Fruit fly (Drosophila melanogaster) whole organism, adult: ENCODE measurements around the gene I-2.
"Not testable (repeated sequence)": the region's sequence is repeated elsewhere in the genome, so short reads cannot be mapped to it uniquely, and the experiment has no call there.

ENCODE experiments used
- CG11617 ChIP-seq: fragments of 200-800 bp; sonication (Bioruptor generic); optimal IDR thresholded peaks from 2 replicates; lab custom pipeline; 2017; ENCODE audit warnings: mild to moderate bottlenecking, missing biosample characterization, missing genetic modification reagents, missing genetic modification characterization
- CG12768 ChIP-seq: fragments of 200-800 bp; sonication (Bioruptor generic); optimal IDR thresholded peaks from 2 replicates; lab custom pipeline; 2017; ENCODE audit warnings: missing biosample characterization, missing genetic modification characterization, mild to moderate bottlenecking, moderate library complexity, missing genetic modification reagents
- CG14711 ChIP-seq: fragments of 200-800 bp; sonication (Bioruptor generic); optimal IDR thresholded peaks from 2 replicates; lab custom pipeline; 2018; ENCODE audit warnings: missing biosample characterization, mild to moderate bottlenecking, missing genetic modification characterization, moderate library complexity
- CG1620 ChIP-seq: fragments of 200-800 bp; sonication (Bioruptor generic); optimal IDR thresholded peaks from 2 replicates; lab custom pipeline; 2016; ENCODE audit warnings: missing biosample characterization, missing genetic modification characterization
- CG33017 ChIP-seq: fragments of 200-800 bp; sonication (Bioruptor generic); optimal IDR thresholded peaks from 2 replicates; lab custom pipeline; 2018; ENCODE audit warnings: missing biosample characterization, mild to moderate bottlenecking, missing genetic modification characterization, moderate library complexity
- CG5204 ChIP-seq: fragments of 200-800 bp; sonication (Bioruptor generic); optimal IDR thresholded peaks from 2 replicates; lab custom pipeline; 2016; ENCODE audit warnings: missing biosample characterization, missing genetic modification characterization
- CG7045 ChIP-seq: fragments of 200-800 bp; sonication (Bioruptor generic); optimal IDR thresholded peaks from 2 replicates; lab custom pipeline; 2017; ENCODE audit warnings: missing biosample characterization, mild to moderate bottlenecking, missing genetic modification characterization
- CG7101 ChIP-seq: fragments of 200-800 bp; sonication (Bioruptor generic); optimal IDR thresholded peaks from 2 replicates; lab custom pipeline; 2018; ENCODE audit warnings: missing biosample characterization, mild to moderate bottlenecking, missing genetic modification characterization, moderate library complexity
- Clk ChIP-seq: fragments of 200-800 bp; sonication (Bioruptor generic); optimal IDR thresholded peaks from 2 replicates; lab custom pipeline; 2017; ENCODE audit warnings: missing biosample characterization, missing genetic modification characterization
- Crg-1 ChIP-seq: fragments of 200-800 bp; sonication (Bioruptor generic); optimal IDR thresholded peaks from 2 replicates; lab custom pipeline; 2016; ENCODE audit warnings: missing biosample characterization, missing genetic modification characterization
- Hr96 ChIP-seq: fragments of 200-800 bp; sonication (Bioruptor generic); optimal IDR thresholded peaks from 2 replicates; lab custom pipeline; 2016; ENCODE audit warnings: missing biosample characterization, missing genetic modification characterization
- Mnt ChIP-seq: fragments of 200-800 bp; sonication (Bioruptor generic); optimal IDR thresholded peaks from 2 replicates; lab custom pipeline; 2016; ENCODE audit warnings: missing biosample characterization, mild to moderate bottlenecking, missing genetic modification characterization
- bab1 ChIP-seq: fragments of 200-800 bp; sonication (Bioruptor generic); optimal IDR thresholded peaks from 3 replicates; lab custom pipeline; 2019; ENCODE audit warnings: missing biosample characterization, mild to moderate bottlenecking, missing genetic modification characterization, moderate library complexity
- cic ChIP-seq: fragments of 200-800 bp; sonication (Bioruptor generic); optimal IDR thresholded peaks from 2 replicates; lab custom pipeline; 2017; ENCODE audit warnings: missing biosample characterization, mild to moderate bottlenecking, missing genetic modification characterization, moderate library complexity
- cnc ChIP-seq, 2 experiments: fragments of >200 bp; optimal IDR thresholded peaks; 2 replicates each; lab custom pipeline; 2017
- kay ChIP-seq: fragments of 200-800 bp; sonication (Bioruptor generic); peaks from one replicate; lab custom pipeline; 2016; ENCODE audit warnings: missing biosample characterization, missing genetic modification characterization, borderline replicate concordance
- ovo ChIP-seq: fragments of 200-800 bp; sonication (Bioruptor generic); optimal IDR thresholded peaks from 2 replicates; lab custom pipeline; 2016; ENCODE audit warnings: missing biosample characterization, missing genetic modification characterization
- pad ChIP-seq: fragments of 200-800 bp; sonication (Bioruptor generic); optimal IDR thresholded peaks from 3 replicates; lab custom pipeline; 2017; ENCODE audit warnings: missing biosample characterization, missing genetic modification characterization, mild to moderate bottlenecking, moderate library complexity, missing genetic modification reagents
- tj ChIP-seq: fragments of 200-800 bp; sonication (Bioruptor generic); optimal IDR thresholded peaks from 3 replicates; lab custom pipeline; 2017; ENCODE audit warnings: missing biosample characterization, mild to moderate bottlenecking, missing genetic modification characterization, moderate library complexity
- toe ChIP-seq: fragments of 200-800 bp; sonication (Bioruptor generic); optimal IDR thresholded peaks from 2 replicates; lab custom pipeline; 2016; ENCODE audit warnings: missing biosample characterization, missing genetic modification characterization

Gene I-2

dm6 chr3L:9804125-9804524 lies 32.5 kb downstream of the I-2 start, which contains the start of gene Ilp4:
Ilp4 (minus strand) TSS chr3L:9804263.
- TF ChIP-seq cic (GFP tag; lab: Kevin White, UChicago), result no peak
- no peak for TF ChIP-seq bab1 (GFP tag; lab: Kevin White, UChicago)
- TF ChIP-seq CG7101 (tag; lab: Kevin White, UChicago), result no peak
- no peak for TF ChIP-seq kay (GFP tag; lab: Kevin White, UChicago)
- TF ChIP-seq Crg-1 (GFP tag; lab: Kevin White, UChicago), result no peak
- no peak for TF ChIP-seq CG7045 (GFP tag; lab: Kevin White, UChicago)
- no peak for TF ChIP-seq CG33017
- TF ChIP-seq pad (GFP tag; lab: Kevin White, UChicago), result no peak
- TF ChIP-seq Mnt (GFP tag; lab: Kevin White, UChicago), result no peak
- no peak for TF ChIP-seq tj (GFP tag; lab: Kevin White, UChicago)

DNA sequence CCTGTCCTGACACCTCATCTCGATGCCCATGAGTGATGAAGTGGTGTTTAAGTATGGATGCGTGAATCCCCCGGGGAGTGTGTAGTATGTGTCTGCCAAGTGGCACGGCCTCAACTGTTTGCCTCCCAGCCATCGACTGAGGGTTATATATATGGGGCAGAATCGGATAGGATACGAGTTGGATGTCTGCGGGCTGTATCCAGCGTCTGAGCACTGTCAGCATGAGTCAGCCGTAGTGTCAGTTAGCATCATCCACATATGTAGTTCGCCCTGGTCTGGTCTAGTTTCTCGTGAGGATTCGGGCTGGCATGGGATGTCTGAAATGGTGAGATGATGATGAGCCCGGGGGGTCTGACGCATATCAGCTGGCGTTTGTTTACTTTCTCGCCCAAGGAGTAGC lies 34.6 kb downstream of the I-2 start, which contains the start of gene Ilp3:
Ilp3 (minus strand) TSS at position 101 of the 400 bp plus-strand sequence.
- TF ChIP-seq CG11617 (GFP tag; lab: Kevin White, UChicago), result no peak
- TF ChIP-seq CG5204, result no peak
- no peak for TF ChIP-seq tj (GFP tag; lab: Kevin White, UChicago)
- TF ChIP-seq cnc (optimal IDR thresholded peaks at IDR 0.05; lab: Kevin White, UChicago), result no peak

dm6 chr3L:9799398-9799797 lies 37.2 kb downstream of the I-2 start, which contains the start of gene Ilp2:
Ilp2 (plus strand) TSS chr3L:9799698.
- no peak for TF ChIP-seq cic (GFP tag; lab: Kevin White, UChicago)
- no peak for TF ChIP-seq CG7101 (tag; lab: Kevin White, UChicago)
- no peak for TF ChIP-seq CG33017
- no peak for TF ChIP-seq CG7045 (GFP tag; lab: Kevin White, UChicago)
- no peak for TF ChIP-seq CG5204
- TF ChIP-seq tj (GFP tag; lab: Kevin White, UChicago), result no peak
- no peak for TF ChIP-seq Mnt (GFP tag; lab: Kevin White, UChicago)
- TF ChIP-seq Hr96 (GFP tag; lab: Kevin White, UChicago), result no peak
- no peak for TF ChIP-seq Crg-1 (GFP tag; lab: Kevin White, UChicago)
- no peak for TF ChIP-seq kay (GFP tag; lab: Kevin White, UChicago)
- TF ChIP-seq CG1620 (GFP tag; lab: Kevin White, UChicago), result no peak
- no peak for TF ChIP-seq toe (GFP tag; lab: Kevin White, UChicago)
- no peak for TF ChIP-seq CG14711 (tag; lab: Kevin White, UChicago)

- not testable (repeated sequence) for TF ChIP-seq CG12768 (GFP tag; lab: Kevin White, UChicago); cnc (optimal IDR thresholded peaks at IDR 0.05; lab: Kevin White, UChicago); CG7101 (tag; lab: Kevin White, UChicago)
These were observed 38.5 kb downstream of the I-2 start, which contains the start of gene Ilp1 for dm6 chr3L:9798120-9798519. Ilp1 (plus strand) TSS chr3L:9798420.

dm6 chr3L:9797587-9797986 lies 39.0 kb downstream of the I-2 start, which contains the start of gene Zasp67:
Zasp67 (minus strand) TSS chr3L:9797687.
- no peak for TF ChIP-seq CG7101 (tag; lab: Kevin White, UChicago)

dm6 chr3L:9786746-9787145 lies 49.9 kb downstream of the I-2 start, which contains the start of gene CG32052:
CG32052 (plus strand) TSS chr3L:9787046.
- TF ChIP-seq CG1620 (GFP tag; lab: Kevin White, UChicago) (no peak), CG5204 (no peak), pad (GFP tag; lab: Kevin White, UChicago) (no peak), Clk (no peak), Hr96 (GFP tag; lab: Kevin White, UChicago) (no peak), CG12768 (GFP tag; lab: Kevin White, UChicago) (no peak), ovo (no peak), Crg-1 (GFP tag; lab: Kevin White, UChicago) (no peak), toe (GFP tag; lab: Kevin White, UChicago) (no peak), tj (GFP tag; lab: Kevin White, UChicago) (no peak), CG33017 (no peak), CG7101 (tag; lab: Kevin White, UChicago) (no peak), bab1 (GFP tag; lab: Kevin White, UChicago) (no peak)
